Fruit fly (Drosophila melanogaster) whole organism, wandering third instar larva: ENCODE results near the gene CG7246.

Experiments used
- Abd-B ChIP-seq: fragments of >200 bp; optimal IDR thresholded peaks from 2 replicates; lab custom pipeline; 2017; ENCODE audit warnings: missing biosample characterization, missing genetic modification characterization
- CG32264 ChIP-seq: fragments of 200-800 bp; sonication (Bioruptor generic); optimal IDR thresholded peaks from 2 replicates; lab custom pipeline; 2016; ENCODE audit warnings: missing biosample characterization, missing genetic modification characterization
- CG9705 ChIP-seq: fragments of 200-800 bp; sonication (Bioruptor generic); optimal IDR thresholded peaks from 2 replicates; lab custom pipeline; 2018; ENCODE audit warnings: missing biosample characterization, mild to moderate bottlenecking, missing genetic modification characterization
- CrebA ChIP-seq: fragments of 200-800 bp; sonication (Bioruptor generic); optimal IDR thresholded peaks from 2 replicates; lab custom pipeline; 2016; ENCODE audit warnings: missing biosample characterization, mild to moderate bottlenecking, missing genetic modification characterization, borderline replicate concordance
- Dif ChIP-seq: fragments of 200-275, 200-300 bp; sonication (Bioruptor generic); optimal IDR thresholded peaks from 2 replicates; lab custom pipeline; 2018; ENCODE audit warnings: missing biosample characterization, missing genetic modification characterization; ENCODE audit not compliant: partially characterized antibody
- GATAd ChIP-seq: sonication (Bioruptor generic); optimal IDR thresholded peaks from 2 replicates; lab custom pipeline; 2016; ENCODE audit warnings: missing biosample characterization, missing genetic modification characterization
- HLH106 ChIP-seq: fragments of 200-800 bp; optimal IDR thresholded peaks from 3 replicates; lab custom pipeline; 2019; ENCODE audit warnings: missing biosample characterization, mild to moderate bottlenecking, missing genetic modification characterization, moderate library complexity
- Hnf4 ChIP-seq: fragments of 200-800 bp; sonication (Bioruptor generic); optimal IDR thresholded peaks from 2 replicates; lab custom pipeline; 2016; ENCODE audit warnings: missing biosample characterization, mild to moderate bottlenecking, missing genetic modification characterization
- Hr78 ChIP-seq: fragments of >200 bp; optimal IDR thresholded peaks from 2 replicates; lab custom pipeline; 2017; ENCODE audit warnings: missing biosample characterization, missing genetic modification characterization
- Mio ChIP-seq: sonication (Bioruptor generic); optimal IDR thresholded peaks from 2 replicates; lab custom pipeline; 2016; ENCODE audit warnings: missing biosample characterization, missing genetic modification characterization
- Myc ChIP-seq: fragments of >200 bp; optimal IDR thresholded peaks from 2 replicates; lab custom pipeline; 2017
- N ChIP-seq: fragments of >200 bp; optimal IDR thresholded peaks from 2 replicates; lab custom pipeline; 2018; ENCODE audit warnings: missing biosample characterization, missing external identifiers, missing genetic modification characterization
- OdsH ChIP-seq: fragments of 200-800 bp; sonication (Bioruptor generic); optimal IDR thresholded peaks from 2 replicates; lab custom pipeline; 2016; ENCODE audit warnings: missing biosample characterization, mild to moderate bottlenecking, missing genetic modification characterization
- Rel ChIP-seq, 2 experiments: fragments of 200-800 bp; sonication (Bioruptor generic) in 1 of 2; optimal IDR thresholded peaks; 2 replicates in 1 of 2; 3 replicates in 1 of 2; lab custom pipeline; 2016 to 2019; ENCODE audit warnings: mild to moderate bottlenecking in 2 of 2, missing biosample characterization in 2 of 2, missing genetic modification characterization in 2 of 2, moderate library complexity in 1 of 2
- Sp1 ChIP-seq: fragments of 200-800 bp; sonication (Bioruptor generic); optimal IDR thresholded peaks from 3 replicates; lab custom pipeline; 2019; ENCODE audit warnings: missing biosample characterization, mild to moderate bottlenecking, missing genetic modification characterization, moderate library complexity
- Vsx2 ChIP-seq: fragments of 200-300, 225-300 bp; sonication (Bioruptor generic); optimal IDR thresholded peaks from 2 replicates; lab custom pipeline; 2018; ENCODE audit warnings: missing biosample characterization, missing genetic modification characterization; ENCODE audit not compliant: partially characterized antibody
- br ChIP-seq: fragments of 200-800 bp; sonication (Bioruptor generic); optimal IDR thresholded peaks from 2 replicates; lab custom pipeline; 2016; ENCODE audit warnings: missing biosample characterization, missing genetic modification characterization
- brk ChIP-seq: fragments of 200-800 bp; sonication (Bioruptor generic); optimal IDR thresholded peaks from 2 replicates; lab custom pipeline; 2016; ENCODE audit warnings: missing biosample characterization, mild to moderate bottlenecking, missing genetic modification characterization
- dmrt93B ChIP-seq: fragments of 200-800 bp; sonication (Bioruptor generic); optimal IDR thresholded peaks from 2 replicates; lab custom pipeline; 2018; ENCODE audit warnings: missing biosample characterization, mild to moderate bottlenecking, missing genetic modification characterization
- ey ChIP-seq: fragments of 200-800 bp; sonication (Bioruptor generic); optimal IDR thresholded peaks from 2 replicates; lab custom pipeline; 2016; ENCODE audit warnings: missing biosample characterization, missing genetic modification characterization
- foxo ChIP-seq, 2 experiments: fragments of 200-800 bp; sonication (Bioruptor generic); optimal IDR thresholded peaks; 2 replicates in 1 of 2; 3 replicates in 1 of 2; lab custom pipeline; 2016 to 2017; ENCODE audit warnings: missing biosample characterization in 2 of 2, missing genetic modification characterization in 2 of 2
- fru ChIP-seq: fragments of 200-800 bp; sonication (Bioruptor generic); optimal IDR thresholded peaks from 3 replicates; lab custom pipeline; 2016; ENCODE audit warnings: missing biosample characterization, mild to moderate bottlenecking, missing genetic modification characterization
- h ChIP-seq: fragments of 200-800 bp; sonication (Bioruptor generic); optimal IDR thresholded peaks from 3 replicates; lab custom pipeline; 2016; ENCODE audit warnings: missing biosample characterization, mild to moderate bottlenecking, missing genetic modification characterization
- lola ChIP-seq: fragments of >200 bp; optimal IDR thresholded peaks from 2 replicates; lab custom pipeline; 2017; ENCODE audit warnings: missing biosample characterization, missing genetic modification characterization
- pan ChIP-seq: fragments of >200 bp; optimal IDR thresholded peaks from 2 replicates; lab custom pipeline; 2017
- psq ChIP-seq: fragments of 200-800 bp; sonication (Bioruptor generic); optimal IDR thresholded peaks from 3 replicates; lab custom pipeline; 2017; ENCODE audit warnings: missing biosample characterization, mild to moderate bottlenecking, missing genetic modification characterization, moderate library complexity
- rgr ChIP-seq: fragments of 200-800 bp; sonication (Bioruptor generic); optimal IDR thresholded peaks from 3 replicates; lab custom pipeline; 2016; ENCODE audit warnings: missing biosample characterization, mild to moderate bottlenecking, missing genetic modification characterization
- sage ChIP-seq: fragments of 200-800 bp; sonication (Bioruptor generic); optimal IDR thresholded peaks from 2 replicates; lab custom pipeline; 2016; ENCODE audit warnings: missing biosample characterization, mild to moderate bottlenecking, missing genetic modification characterization
- sv ChIP-seq: fragments of 200-800 bp; sonication (Bioruptor generic); optimal IDR thresholded peaks from 3 replicates; lab custom pipeline; 2016; ENCODE audit warnings: missing biosample characterization, missing genetic modification characterization
- tai ChIP-seq: sonication (Bioruptor generic); optimal IDR thresholded peaks from 2 replicates; lab custom pipeline; 2016; ENCODE audit warnings: missing biosample characterization, missing genetic modification characterization
- woc ChIP-seq: sonication (Bioruptor generic); optimal IDR thresholded peaks from 2 replicates; lab custom pipeline; 2016; ENCODE audit warnings: missing biosample characterization, mild to moderate bottlenecking, missing genetic modification characterization

Gene CG7246

dm6 chrX:9067754-9068477 is 12.9 kb downstream of the CG7246 start, which contains the start of gene CG15365 (continued):
- TF ChIP-seq h (GFP tag; lab: Kevin White, UChicago) = peak; percentile 44
- peak; percentile 48 for TF ChIP-seq rgr (GFP tag; lab: Kevin White, UChicago)

dm6 chrX:9066802-9067489 is 13.9 kb downstream of the CG7246 start:
- peak; percentile 85 for TF ChIP-seq h (GFP tag; lab: Kevin White, UChicago)
- peak; percentile 56 for TF ChIP-seq Hnf4
- TF ChIP-seq Mio (GFP tag; lab: Kevin White, UChicago) = no peak
- TF ChIP-seq brk (GFP tag; lab: Kevin White, UChicago) = peak; percentile 45
- TF ChIP-seq OdsH (GFP tag; lab: Kevin White, UChicago) = peak; percentile 75
- no peak for TF ChIP-seq pan (lab: Kevin White, UChicago)
- peak; percentile 80 for TF ChIP-seq HLH106 (tag; lab: Kevin White, UChicago)
- TF ChIP-seq Sp1 (GFP tag; lab: Kevin White, UChicago) = peak; percentile 82
- TF ChIP-seq sage (GFP tag; lab: Kevin White, UChicago) = peak; percentile 74
- peak; percentile 75 for TF ChIP-seq fru (GFP tag; lab: Kevin White, UChicago)
- TF ChIP-seq Vsx2 (GFP tag; lab: Kevin White, UChicago) = no peak
- peak; percentile 33 for TF ChIP-seq br (GFP tag; lab: Kevin White, UChicago)
- TF ChIP-seq lola (GFP tag; lab: Kevin White, UChicago) = no peak
- peak; percentile 64 for TF ChIP-seq dmrt93B (GFP tag; lab: Kevin White, UChicago)
- no peak for TF ChIP-seq tai
- TF ChIP-seq ey (GFP tag; lab: Kevin White, UChicago) = peak; percentile 64
- peak; percentile 78 for TF ChIP-seq rgr (GFP tag; lab: Kevin White, UChicago)
- no peak for TF ChIP-seq Abd-B (GFP tag; lab: Kevin White, UChicago)
- TF ChIP-seq psq (GFP tag; lab: Kevin White, UChicago) = peak; percentile 72
- TF ChIP-seq woc = peak; percentile 45
- TF ChIP-seq Rel (GFP tag; optimal IDR thresholded peaks at IDR 0.05; lab: Kevin White, UChicago) = peak; percentile 19
- peak; percentile 34 for TF ChIP-seq Rel (tag; optimal IDR thresholded peaks at IDR 0.05; lab: Kevin White, UChicago)
- TF ChIP-seq foxo (GFP tag; optimal IDR thresholded peaks at IDR 0.05; lab: Kevin White, UChicago) = peak in 1 of 2 experiments; percentile 87
- peak; percentile 4 for TF ChIP-seq CG9705 (GFP tag; lab: Kevin White, UChicago)
- no peak for TF ChIP-seq sv (GFP tag; lab: Kevin White, UChicago)

dm6 chrX:9064029-9064428 is 16.8 kb downstream of the CG7246 start:
- TF ChIP-seq Hr78 (GFP tag; lab: Kevin White, UChicago) (no peak), fru (GFP tag; lab: Kevin White, UChicago) (no peak), CG32264 (no peak), woc (no peak)

- TF ChIP-seq CG32264 = no peak
- no peak for TF ChIP-seq GATAd (GFP tag; lab: Kevin White, UChicago)
- no peak for TF ChIP-seq N (GFP tag; lab: Kevin White, UChicago)
- no peak for TF ChIP-seq CrebA (GFP tag; lab: Kevin White, UChicago)
- TF ChIP-seq Rel (GFP tag; optimal IDR thresholded peaks at IDR 0.05; lab: Kevin White, UChicago) = no peak
- no peak for TF ChIP-seq Rel (tag; optimal IDR thresholded peaks at IDR 0.05; lab: Kevin White, UChicago)
- TF ChIP-seq Myc (lab: Kevin White, UChicago) = no peak
- TF ChIP-seq Sp1 (GFP tag; lab: Kevin White, UChicago) = no peak
- no peak for TF ChIP-seq dmrt93B (GFP tag; lab: Kevin White, UChicago)
- no peak for TF ChIP-seq HLH106 (tag; lab: Kevin White, UChicago)
- no peak for TF ChIP-seq Abd-B (GFP tag; lab: Kevin White, UChicago)
- no peak for TF ChIP-seq lola (GFP tag; lab: Kevin White, UChicago)
- TF ChIP-seq Dif = no peak
- no peak for TF ChIP-seq Mio (GFP tag; lab: Kevin White, UChicago)
- no peak for TF ChIP-seq Hr78 (GFP tag; lab: Kevin White, UChicago)
These were observed 17.4 kb downstream of the CG7246 start for dm6 chrX:9063425-9063824.
